Fruit fly (Drosophila melanogaster) whole organism, embryonic: Measurements from ENCODE around the gene Lip2.

ENCODE experiments used
- Ada2b ChIP-seq: fragments of 200-800 bp; sonication (Bioruptor generic); IDR thresholded peaks from 2 replicates; pipeline ENCODE4 v1.3.6; 2022; ENCODE audit warnings: missing biosample characterization, missing genetic modification characterization
- CG11398 ChIP-seq: fragments of 200-800 bp; sonication (Bioruptor generic); optimal IDR thresholded peaks from 2 replicates; lab custom pipeline; 2016; ENCODE audit warnings: missing biosample characterization, missing genetic modification characterization
- CG11696 ChIP-seq: fragments of 200-800 bp; sonication (Bioruptor generic); IDR thresholded peaks from 2 replicates; pipeline ENCODE4 v1.3.6; 2022; ENCODE audit warnings: missing biosample characterization, missing genetic modification characterization
- CG12155 ChIP-seq: fragments of 200-800 bp; sonication (Bioruptor generic); optimal IDR thresholded peaks from 3 replicates; lab custom pipeline; 2016; ENCODE audit warnings: missing biosample characterization, missing genetic modification characterization
- CG13123 ChIP-seq: fragments of 200-800 bp; sonication (Bioruptor generic); optimal IDR thresholded peaks from 2 replicates; lab custom pipeline; 2016; ENCODE audit warnings: missing biosample characterization, missing genetic modification characterization
- CG13287 ChIP-seq: fragments of 200-800 bp; sonication (Bioruptor generic); IDR thresholded peaks from 2 replicates; pipeline ENCODE4 v1.3.6; 2022; ENCODE audit warnings: missing biosample characterization, missing genetic modification characterization; ENCODE audit not compliant: partially characterized antibody
- CG15601 ChIP-seq: fragments of 200-800 bp; sonication (Bioruptor generic); optimal IDR thresholded peaks from 3 replicates; lab custom pipeline; 2019; ENCODE audit warnings: missing biosample characterization, mild to moderate bottlenecking, missing genetic modification characterization, moderate library complexity
- CG17186 ChIP-seq: fragments of 200-800 bp; sonication (Bioruptor generic); optimal IDR thresholded peaks from 3 replicates; lab custom pipeline; 2017; ENCODE audit warnings: missing biosample characterization, missing genetic modification reagents, missing genetic modification characterization
- CG17568 ChIP-seq: fragments of 200-800 bp; sonication (Bioruptor generic); optimal IDR thresholded peaks from 2 replicates; lab custom pipeline; 2018; ENCODE audit warnings: missing biosample characterization, mild to moderate bottlenecking, missing genetic modification characterization, moderate library complexity
- CG17829 ChIP-seq: fragments of 200-800 bp; optimal IDR thresholded peaks from 2 replicates; lab custom pipeline; 2019; ENCODE audit warnings: missing biosample characterization, mild to moderate bottlenecking, missing genetic modification characterization, moderate library complexity
- CG18011 ChIP-seq: fragments of 200-800 bp; sonication (Bioruptor generic); optimal IDR thresholded peaks from 2 replicates; lab custom pipeline; 2017; ENCODE audit warnings: missing biosample characterization, missing genetic modification characterization, mild to moderate bottlenecking, moderate library complexity, missing genotype
- CG18262 ChIP-seq: fragments of 200-800 bp; optimal IDR thresholded peaks from 3 replicates; lab custom pipeline; 2019; ENCODE audit warnings: missing biosample characterization, mild to moderate bottlenecking, missing genetic modification characterization, moderate library complexity
- CG2202 ChIP-seq: fragments of 200-800 bp; sonication (Bioruptor generic); optimal IDR thresholded peaks from 2 replicates; lab custom pipeline; 2018; ENCODE audit warnings: missing biosample characterization, mild to moderate bottlenecking, missing genetic modification characterization
- CG3163 ChIP-seq: fragments of 200-800 bp; sonication (Bioruptor generic); optimal IDR thresholded peaks from 3 replicates; lab custom pipeline; 2016; ENCODE audit warnings: missing biosample characterization, missing genetic modification characterization
- CG32532 ChIP-seq: fragments of 200-800 bp; sonication (Bioruptor generic); IDR thresholded peaks from 2 replicates; pipeline ENCODE4 v1.3.6; 2022; ENCODE audit warnings: missing biosample characterization, missing genetic modification characterization
- CG3281 ChIP-seq: fragments of 200-800 bp; sonication (Bioruptor generic); optimal IDR thresholded peaks from 3 replicates; lab custom pipeline; 2017; ENCODE audit warnings: missing biosample characterization, mild to moderate bottlenecking, missing genetic modification characterization
- CG5953 ChIP-seq: fragments of 200-800 bp; sonication (Bioruptor generic); IDR thresholded peaks from 2 replicates; pipeline ENCODE4 v1.3.6; 2022; ENCODE audit warnings: missing biosample characterization, missing genetic modification characterization
- CG6765 ChIP-seq: fragments of 200-800 bp; sonication (Bioruptor generic); optimal IDR thresholded peaks from 3 replicates; lab custom pipeline; 2017; ENCODE audit warnings: missing biosample characterization, mild to moderate bottlenecking, missing genetic modification characterization
- CG8089 ChIP-seq: fragments of 200-800 bp; sonication (Bioruptor generic); optimal IDR thresholded peaks from 3 replicates; lab custom pipeline; 2016; ENCODE audit warnings: missing biosample characterization, missing genetic modification characterization
- D19B ChIP-seq: fragments of 200-800 bp; sonication (Bioruptor generic); optimal IDR thresholded peaks from 2 replicates; lab custom pipeline; 2017; ENCODE audit warnings: missing biosample characterization, mild to moderate bottlenecking, missing genetic modification characterization
- H2.0 ChIP-seq: fragments of 200-800 bp; sonication (Bioruptor generic); IDR thresholded peaks from 2 replicates; pipeline ENCODE4 v1.3.6; 2022; ENCODE audit warnings: missing biosample characterization, missing genetic modification characterization
- HmgD ChIP-seq: fragments of 200-800 bp; sonication (Bioruptor generic); optimal IDR thresholded peaks from 3 replicates; lab custom pipeline; 2016; ENCODE audit warnings: missing biosample characterization, missing genetic modification characterization
- Nf-YA ChIP-seq: fragments of 200-800 bp; sonication (Bioruptor generic); IDR thresholded peaks from 2 replicates; pipeline ENCODE4 v1.3.6; 2022; ENCODE audit warnings: missing biosample characterization, missing genetic modification characterization
- Nf-YB ChIP-seq: fragments of 200-800 bp; sonication (Bioruptor generic); optimal IDR thresholded peaks from 3 replicates; lab custom pipeline; 2019; ENCODE audit warnings: missing biosample characterization, mild to moderate bottlenecking, missing genetic modification characterization, moderate library complexity
- Ptx1 ChIP-seq: fragments of 200-800 bp; sonication (Bioruptor generic); IDR thresholded peaks from 2 replicates; pipeline ENCODE4 v1.3.6; 2022; ENCODE audit warnings: missing biosample characterization, missing genetic modification characterization
- TFAM ChIP-seq: fragments of 200-800 bp; sonication (Bioruptor generic); optimal IDR thresholded peaks from 2 replicates; lab custom pipeline; 2017; ENCODE audit warnings: missing biosample characterization, missing genetic modification characterization, inconsistent platforms
- Trl ChIP-seq, 3 experiments: fragments of >200 bp in 2 of 3; fragments of 200-800 bp in 1 of 3; sonication (Bioruptor generic) in 1 of 3; optimal IDR thresholded peaks; 2 replicates in 1 of 3; 3 replicates in 2 of 3; lab custom pipeline; 2016 to 2017; ENCODE audit warnings: missing biosample characterization in 1 of 3, missing genetic modification characterization in 1 of 3
- Xrp1 ChIP-seq: fragments of 200-800 bp; sonication (Bioruptor generic); IDR thresholded peaks from 2 replicates; pipeline ENCODE4 v1.3.6; 2022; ENCODE audit warnings: missing biosample characterization, missing genetic modification characterization
- ato ChIP-seq: fragments of 200-800 bp; sonication (Bioruptor generic); IDR thresholded peaks from 2 replicates; pipeline ENCODE4 v1.3.6; 2022; ENCODE audit warnings: missing biosample characterization, missing genetic modification characterization; ENCODE audit not compliant: partially characterized antibody
- bigmax ChIP-seq: fragments of 200-800 bp; sonication (Bioruptor generic); optimal IDR thresholded peaks from 2 replicates; lab custom pipeline; 2018; ENCODE audit warnings: missing biosample characterization, mild to moderate bottlenecking, missing genetic modification characterization
- cas ChIP-seq: fragments of 200-800 bp; sonication (Bioruptor generic); IDR thresholded peaks from 2 replicates; pipeline ENCODE4 v1.3.6; 2022; ENCODE audit warnings: missing biosample characterization, missing genetic modification characterization
- crc ChIP-seq: fragments of 200-800 bp; sonication (Bioruptor generic); optimal IDR thresholded peaks from 2 replicates; lab custom pipeline; 2016; ENCODE audit warnings: missing biosample characterization, missing genetic modification characterization
- croc ChIP-seq: fragments of 200-800 bp; sonication (Bioruptor generic); conservative IDR thresholded peaks from 3 replicates; pipeline ENCODE4 v1.3.6; 2022; ENCODE audit warnings: missing biosample characterization, missing genetic modification characterization
- fd64A ChIP-seq: fragments of 200-800 bp; sonication (Bioruptor generic); optimal IDR thresholded peaks from 3 replicates; lab custom pipeline; 2018; ENCODE audit warnings: missing biosample characterization, mild to moderate bottlenecking, missing genetic modification characterization
- gro ChIP-seq: fragments of 200-800 bp; sonication (Bioruptor generic); optimal IDR thresholded peaks from 2 replicates; lab custom pipeline; 2016; ENCODE audit warnings: missing biosample characterization, missing genetic modification characterization
- hkb ChIP-seq, 2 experiments: fragments of 200-800 bp in 1 of 2; fragments of >200 bp in 1 of 2; sonication (Bioruptor generic) in 1 of 2; IDR thresholded peaks in 1 of 2; optimal IDR thresholded peaks in 1 of 2; 2 replicates each; pipeline versions ENCODE4 v1.3.6 to Lab custom; 2017 to 2022; ENCODE audit warnings: missing biosample characterization in 1 of 2, missing genetic modification characterization in 1 of 2
- jigr1 ChIP-seq: fragments of 200-800 bp; sonication (Bioruptor generic); IDR thresholded peaks from 3 replicates; pipeline ENCODE4 v1.3.6; 2022; ENCODE audit warnings: missing biosample characterization, missing genetic modification characterization
- lab ChIP-seq: fragments of 200-800 bp; sonication (Bioruptor generic); optimal IDR thresholded peaks from 3 replicates; lab custom pipeline; 2017; ENCODE audit warnings: missing biosample characterization, missing genetic modification characterization, mild to moderate bottlenecking, moderate library complexity, missing genetic modification reagents
- nerfin-2 ChIP-seq: fragments of 200-800 bp; sonication (Bioruptor generic); IDR thresholded peaks from 2 replicates; pipeline ENCODE4 v1.3.6; 2022; ENCODE audit warnings: missing biosample characterization, missing genetic modification characterization; ENCODE audit not compliant: partially characterized antibody
- nom ChIP-seq: fragments of 200-800 bp; sonication (Bioruptor generic); optimal IDR thresholded peaks from 2 replicates; lab custom pipeline; 2017; ENCODE audit warnings: missing biosample characterization, missing genetic modification characterization, mild to moderate bottlenecking, moderate library complexity, missing genetic modification reagents
- ro ChIP-seq: fragments of 200-800 bp; sonication (Bioruptor generic); IDR thresholded peaks from 2 replicates; pipeline ENCODE4 v1.3.6; 2022; ENCODE audit warnings: missing biosample characterization, missing genetic modification characterization
- sc ChIP-seq, 3 experiments: fragments of >200 bp in 2 of 3; fragments of 200-800 bp in 1 of 3; sonication (Bioruptor generic) in 1 of 3; optimal IDR thresholded peaks; 2 replicates in 2 of 3; 3 replicates in 1 of 3; lab custom pipeline; 2017; ENCODE audit warnings: mild to moderate bottlenecking in 1 of 3, missing biosample characterization in 1 of 3, missing genetic modification characterization in 1 of 3, missing genetic modification reagents in 1 of 3
- seq ChIP-seq: fragments of 200-800 bp; sonication (Bioruptor generic); IDR thresholded peaks from 2 replicates; pipeline ENCODE4 v1.3.6; 2022; ENCODE audit warnings: missing biosample characterization, missing genetic modification characterization
- shn ChIP-seq: fragments of 200-800 bp; sonication (Bioruptor generic); optimal IDR thresholded peaks from 3 replicates; lab custom pipeline; 2016; ENCODE audit warnings: missing biosample characterization, missing genetic modification characterization
- sna ChIP-seq: fragments of 200-800 bp; sonication (Bioruptor generic); IDR thresholded peaks from 2 replicates; pipeline ENCODE4 v1.3.6; 2022; ENCODE audit warnings: missing biosample characterization, missing genetic modification characterization; ENCODE audit not compliant: partially characterized antibody
- so ChIP-seq: fragments of 200-800 bp; sonication (Bioruptor generic); IDR thresholded peaks from 3 replicates; pipeline ENCODE4 v1.3.6; 2022; ENCODE audit warnings: missing biosample characterization, missing genetic modification characterization
- tll ChIP-seq, 2 experiments: fragments of 200-800 bp in 1 of 2; fragments of >200 bp in 1 of 2; sonication (Bioruptor generic) in 1 of 2; optimal IDR thresholded peaks; 2 replicates each; lab custom pipeline; 2017 to 2019; ENCODE audit warnings: missing biosample characterization in 2 of 2, missing genetic modification characterization in 2 of 2, mild to moderate bottlenecking in 1 of 2, moderate library complexity in 1 of 2
- trem ChIP-seq: fragments of 200-800 bp; optimal IDR thresholded peaks from 3 replicates; lab custom pipeline; 2019; ENCODE audit warnings: missing biosample characterization, mild to moderate bottlenecking, missing genetic modification characterization, moderate library complexity
- zfh2 ChIP-seq: fragments of 200-800 bp; sonication (Bioruptor generic); optimal IDR thresholded peaks from 2 replicates; lab custom pipeline; 2016; ENCODE audit warnings: missing biosample characterization, missing genetic modification characterization

The Lip2 gene

DNA sequence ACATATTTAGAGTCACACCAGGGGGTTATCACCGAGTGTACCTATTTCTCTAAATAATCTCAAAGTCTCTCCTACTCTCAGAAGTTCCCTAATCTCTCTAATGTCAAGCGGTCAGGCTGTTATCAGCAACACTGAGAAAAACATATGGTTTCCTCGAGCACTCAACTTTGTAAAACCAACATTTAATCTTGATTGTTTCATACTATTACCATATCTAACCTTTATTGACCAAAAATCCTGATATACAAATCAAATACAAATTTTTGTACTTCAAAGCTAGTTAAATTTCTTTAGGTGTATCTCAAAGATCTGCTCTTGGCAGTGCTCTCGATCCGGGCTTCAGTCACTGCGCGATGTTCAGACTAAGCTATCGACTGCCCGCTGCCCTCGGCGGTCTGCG is 6.0 kb downstream of the Lip2 start, which contains the start of gene CG6415 (continued):
- peak; percentile 42 for TF ChIP-seq CG3163
- peak; percentile 44 for TF ChIP-seq CG6765 (GFP tag; lab: Kevin White, UChicago)
- peak; percentile 36 for TF ChIP-seq CG2202
- TF ChIP-seq Nf-YA, result no peak
- TF ChIP-seq CG11696 (GFP tag; lab: Robert Waterston, UW), result peak; percentile 58; the same call in 1 of the 2 replicates
- TF ChIP-seq croc, result peak; percentile 64
- peak; percentile 52 for TF ChIP-seq crc (GFP tag; lab: Kevin White, UChicago)
- TF ChIP-seq trem (tag; lab: Kevin White, UChicago), result peak; percentile 55
- TF ChIP-seq Ptx1 (GFP tag; lab: Robert Waterston, UW), result peak; percentile 71
- TF ChIP-seq TFAM (GFP tag; lab: Kevin White, UChicago), result peak; percentile 36
- TF ChIP-seq nom (GFP tag; lab: Kevin White, UChicago), result no peak
- TF ChIP-seq seq, result peak; percentile 73
- TF ChIP-seq nerfin-2 (GFP tag; lab: Robert Waterston, UW), result no peak
- TF ChIP-seq CG13287 (GFP tag; lab: Robert Waterston, UW), result no peak
- peak; percentile 42 for TF ChIP-seq CG11398 (GFP tag; lab: Kevin White, UChicago)
- TF ChIP-seq ato (GFP tag; lab: Robert Waterston, UW), result no peak
- peak; percentile 76 for TF ChIP-seq CG3281 (GFP tag; lab: Kevin White, UChicago)
- TF ChIP-seq Trl (optimal IDR thresholded peaks at IDR 0.05; lab: Kevin White, UChicago), result no peak
- TF ChIP-seq Trl (GFP tag; optimal IDR thresholded peaks at IDR 0.05; lab: Kevin White, UChicago), result peak; percentile 47
- TF ChIP-seq CG17829 (tag; lab: Kevin White, UChicago), result peak; percentile 80
- TF ChIP-seq CG5953 (GFP tag; lab: Robert Waterston, UW), result no peak
- peak; percentile 44 for TF ChIP-seq CG8089
- TF ChIP-seq shn, result peak; percentile 18
- TF ChIP-seq ro (GFP tag; lab: Robert Waterston, UW), result peak; percentile 25; the same call in 1 of the 2 replicates
- TF ChIP-seq so (GFP tag; lab: Robert Waterston, UW), result peak; percentile 76
- TF ChIP-seq D19B (GFP tag; lab: Kevin White, UChicago), result peak; percentile 41
- TF ChIP-seq CG18262 (tag; lab: Kevin White, UChicago), result peak; percentile 81
- TF ChIP-seq CG17568 (GFP tag; lab: Kevin White, UChicago), result peak; percentile 61
- no peak for TF ChIP-seq jigr1
- TF ChIP-seq Ada2b (GFP tag; lab: Robert Waterston, UW), result peak; percentile 46; the same call in 1 of the 2 replicates
- TF ChIP-seq Xrp1 (GFP tag; lab: Robert Waterston, UW), result peak; percentile 86
- TF ChIP-seq zfh2 (GFP tag; lab: Kevin White, UChicago), result peak; percentile 56
- peak; percentile 85 for TF ChIP-seq lab
- peak; percentile 8 for TF ChIP-seq CG13123 (GFP tag; lab: Kevin White, UChicago)
- peak; percentile 48 for TF ChIP-seq Nf-YB (GFP tag; lab: Kevin White, UChicago)
- TF ChIP-seq bigmax (GFP tag; lab: Kevin White, UChicago), result no peak
- TF ChIP-seq sna, result no peak
- no peak for TF ChIP-seq hkb (optimal IDR thresholded peaks at IDR 0.05; lab: Kevin White, UChicago)
- peak; percentile 65 for TF ChIP-seq hkb (GFP tag; IDR thresholded peaks at IDR 0.05; lab: Robert Waterston, UW)
- TF ChIP-seq CG12155 (GFP tag; lab: Kevin White, UChicago), result peak; percentile 70
- no peak for TF ChIP-seq sc (optimal IDR thresholded peaks at IDR 0.05; lab: Kevin White, UChicago)
- TF ChIP-seq sc (GFP tag; optimal IDR thresholded peaks at IDR 0.05; lab: Kevin White, UChicago), result peak; percentile 47
- TF ChIP-seq tll (GFP tag; optimal IDR thresholded peaks at IDR 0.05; lab: Kevin White, UChicago), result no peak
- TF ChIP-seq CG32532 (GFP tag; lab: Robert Waterston, UW), result peak; percentile 68; the same call in 1 of the 2 replicates
- TF ChIP-seq CG18011, result peak; percentile 11
- peak; percentile 34 for TF ChIP-seq fd64A (GFP tag; lab: Kevin White, UChicago)
- no peak for TF ChIP-seq CG17186
- TF ChIP-seq cas (GFP tag; lab: Robert Waterston, UW), result 0 out of 2 replicates have a peak, but pooled peaks have one; percentile 19
- TF ChIP-seq H2.0 (GFP tag; lab: Robert Waterston, UW), result peak; percentile 77
- TF ChIP-seq HmgD (GFP tag; lab: Kevin White, UChicago), result no peak
- TF ChIP-seq CG15601 (tag; lab: Kevin White, UChicago), result peak; percentile 55
- TF ChIP-seq gro (GFP tag; lab: Kevin White, UChicago), result peak; percentile 47
